Worm (Caenorhabditis elegans): ENCODE measurements around the gene F44E7.3.
"Not testable (repeated sequence)": the region's sequence is repeated elsewhere in the genome, so short reads cannot be mapped to it uniquely, and the experiment has no call there.

The F44E7.3 gene

ce11 chrV:5755203-5755693 lies 16.5 kb upstream of the F44E7.3 start, which contains the start of gene K09H11.11:
Gene K09H11.11, minus strand, starts transcription at chrV:5755253.
- TF ChIP-seq isw-1 (GFP tag; IDR thresholded peaks at IDR 0.05); blmp-1 (tag; optimal IDR thresholded peaks at IDR 0.05); egl-27 (tag; optimal IDR thresholded peaks at IDR 0.05): not testable (repeated sequence)

DNA sequence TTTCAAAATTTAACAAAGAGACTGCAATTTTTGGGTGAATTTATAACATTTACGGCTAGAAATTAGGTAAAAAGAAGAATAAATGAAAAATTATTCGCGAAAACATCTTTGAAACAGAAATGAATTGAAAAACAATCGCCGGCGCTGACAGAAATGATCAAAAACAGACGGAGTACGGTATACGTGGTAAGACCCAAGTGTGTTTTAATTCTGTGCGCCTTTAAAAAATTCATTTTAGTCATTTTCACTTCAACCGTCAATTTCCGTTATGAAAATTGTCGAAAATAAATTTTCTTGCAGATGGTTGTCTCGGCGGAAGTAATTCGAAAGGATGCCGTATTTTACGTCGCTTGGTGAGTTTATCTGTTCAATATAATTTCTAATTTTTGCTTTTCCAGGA lies 15.6 kb upstream of the F44E7.3 start, which contains the start of gene C53A3.3:
Gene C53A3.3, plus strand, starts transcription at position 301 of the 400 bp plus-strand sequence.
- TF ChIP-seq pag-3 (tag; optimal IDR thresholded peaks at IDR 0.05; ENCODE audit: borderline replicate concordance, insufficient read depth) (no peak), skn-1 (tag; optimal IDR thresholded peaks at IDR 0.05) (no peak), ces-1 (GFP tag; optimal IDR thresholded peaks at IDR 0.05) (no peak), nhr-28 (tag; optimal IDR thresholded peaks at IDR 0.05) (no peak), grh-1 (GFP tag; IDR thresholded peaks at IDR 0.05) (no peak), nhr-20 (tag; optimal IDR thresholded peaks at IDR 0.05) (no peak), ztf-4 (tag; optimal IDR thresholded peaks at IDR 0.05) (no peak)

- TF ChIP-seq efl-1 (optimal IDR thresholded peaks at IDR 0.05), result no peak
- no peak for TF ChIP-seq efl-1 (GFP tag; optimal IDR thresholded peaks at IDR 0.05 in 1 of 2)
- TF ChIP-seq ceh-8 (GFP tag; optimal IDR thresholded peaks at IDR 0.05), result no peak
- no peak for TF ChIP-seq snu-23 (GFP tag; optimal IDR thresholded peaks at IDR 0.05)
- no peak for TF ChIP-seq sup-37 (GFP tag; optimal IDR thresholded peaks at IDR 0.05)
- TF ChIP-seq jun-1 (tag; optimal IDR thresholded peaks at IDR 0.05), result no peak
- no peak for TF ChIP-seq irx-1 (tag; optimal IDR thresholded peaks at IDR 0.05)
- TF ChIP-seq pag-3 (tag; optimal IDR thresholded peaks at IDR 0.05; ENCODE audit: borderline replicate concordance, insufficient read depth), result no peak
- no peak for TF ChIP-seq nhr-19 (GFP tag; conservative IDR thresholded peaks at IDR 0.05)
- no peak for TF ChIP-seq nhr-11 (tag; optimal IDR thresholded peaks at IDR 0.05)
- TF ChIP-seq zip-4 (GFP tag; optimal IDR thresholded peaks at IDR 0.05), result no peak
- no peak for TF ChIP-seq hlh-4 (tag; optimal IDR thresholded peaks at IDR 0.05)
- no peak for TF ChIP-seq unc-86 (tag; optimal IDR thresholded peaks at IDR 0.05)
- TF ChIP-seq ama-1 (optimal IDR thresholded peaks at IDR 0.05), result no peak
- no peak for TF ChIP-seq nhr-20 (tag; optimal IDR thresholded peaks at IDR 0.05)
- no peak for TF ChIP-seq unc-98 (GFP tag; IDR thresholded peaks at IDR 0.05)
- TF ChIP-seq alr-1 (tag; optimal IDR thresholded peaks at IDR 0.05; ENCODE audit: borderline replicate concordance), result no peak
These were observed 13.0 kb upstream of the F44E7.3 start, which contains the start of gene C53A3.4 for ce11 chrV:5758780-5759179. Gene C53A3.4, minus strand, starts transcription at chrV:5758880.

- TF ChIP-seq dpl-1 (GFP tag; optimal IDR thresholded peaks at IDR 0.05) (no peak), egl-27 (tag; optimal IDR thresholded peaks at IDR 0.05) (no peak), ztf-11 (tag; optimal IDR thresholded peaks at IDR 0.05) (no peak), swsn-7 (tag; optimal IDR thresholded peaks at IDR 0.05) (no peak), ets-5 (GFP tag; IDR thresholded peaks at IDR 0.05) (no peak), nhr-90 (tag; optimal IDR thresholded peaks at IDR 0.05; ENCODE audit: poor library complexity) (no peak), isw-1 (GFP tag; IDR thresholded peaks at IDR 0.05) (no peak), nhr-20 (tag; optimal IDR thresholded peaks at IDR 0.05) (no peak)
These were observed 11.6 kb upstream of the F44E7.3 start, which contains the start of gene C53A3.1 for ce11 chrV:5760132-5760531. Gene C53A3.1, minus strand, starts transcription at chrV:5760232.

- TF ChIP-seq mep-1 (tag; optimal IDR thresholded peaks at IDR 0.05) (peak; percentile 28), nhr-20 (tag; optimal IDR thresholded peaks at IDR 0.05) (peak; percentile 49), rnt-1 (tag; optimal IDR thresholded peaks at IDR 0.05) (peak; percentile 40), lin-14 (GFP tag; optimal IDR thresholded peaks at IDR 0.05) (peak; percentile 81), nhr-11 (tag; optimal IDR thresholded peaks at IDR 0.05) (no peak), nhr-19 (GFP tag; conservative IDR thresholded peaks at IDR 0.05) (peak; percentile 51), ztf-11 (tag; optimal IDR thresholded peaks at IDR 0.05) (no peak), lin-35 (GFP tag; optimal IDR thresholded peaks at IDR 0.05) (peak in 1 of 2 experiments; percentile 9), elt-3 (tag; optimal IDR thresholded peaks at IDR 0.05) (peak in 1 of 6 experiments; percentile 20), blmp-1 (tag; optimal IDR thresholded peaks at IDR 0.05) (peak; percentile 59), efl-1 (optimal IDR thresholded peaks at IDR 0.05) (peak; percentile 17 to 27), efl-1 (GFP tag; optimal IDR thresholded peaks at IDR 0.05 in 1 of 2) (no peak), nhr-71 (tag; optimal IDR thresholded peaks at IDR 0.05) (peak; percentile 63), nhr-85 (tag) (peak; percentile 82), sptf-1 (tag; optimal IDR thresholded peaks at IDR 0.05) (no peak), elt-2 (tag; optimal IDR thresholded peaks at IDR 0.05) (peak; percentile 65)
These were observed 8.0 kb upstream of the F44E7.3 start, which contains the start of gene pgph-3 for ce11 chrV:5763787-5764186. Gene pgph-3, minus strand, starts transcription at chrV:5763846.

All from whole organism, L1 larva.